Worm (Caenorhabditis elegans) whole organism, L2 larva: ENCODE results near the gene folt-3.

Source experiments
- C34F6.9 ChIP-seq: fragments of 150-350 bp; optimal IDR thresholded peaks from 2 replicates; lab custom pipeline; 2014; ENCODE audit warnings: missing biosample characterization, missing genetic modification characterization
- F13H6.1 ChIP-seq: sonication (generic microtip); optimal IDR thresholded peaks from 2 replicates; lab custom pipeline; 2016; ENCODE audit warnings: missing genetic modification characterization, missing compliant biosample characterization
- R02D3.7 ChIP-seq: fragments of 150-350 bp; optimal IDR thresholded peaks from 2 replicates; lab custom pipeline; 2014; ENCODE audit warnings: missing biosample characterization, missing genetic modification characterization
- ZK546.5 ChIP-seq: sonication (generic microtip); optimal IDR thresholded peaks from 2 replicates; lab custom pipeline; 2017; ENCODE audit warnings: missing biosample characterization, missing genetic modification characterization
- alr-1 ChIP-seq: fragments of 150-350 bp; optimal IDR thresholded peaks from 2 replicates; lab custom pipeline; 2014; ENCODE audit warnings: missing biosample characterization, missing genetic modification characterization
- aly-2 ChIP-seq: fragments of 150-350 bp; optimal IDR thresholded peaks from 2 replicates; lab custom pipeline; 2014; ENCODE audit warnings: missing biosample characterization, missing genetic modification characterization
- ama-1 ChIP-seq: fragments of 150-350 bp; optimal IDR thresholded peaks from 2 replicates; lab custom pipeline; 2018; ENCODE audit warnings: inconsistent platforms
- blmp-1 ChIP-seq: sonication (generic microtip); optimal IDR thresholded peaks from 2 replicates; lab custom pipeline; 2017; ENCODE audit warnings: missing genetic modification characterization, mild to moderate bottlenecking, missing compliant biosample characterization, antibody characterized with exemption, moderate library complexity; ENCODE audit not compliant: insufficient read depth
- ceh-16 ChIP-seq: fragments of 150-350 bp; optimal IDR thresholded peaks from 2 replicates; lab custom pipeline; 2014; ENCODE audit warnings: missing biosample characterization, missing genetic modification characterization
- ceh-82 ChIP-seq: fragments of 150-350 bp; optimal IDR thresholded peaks from 2 replicates; lab custom pipeline; 2014; ENCODE audit warnings: missing biosample characterization, missing genetic modification characterization
- crh-2 ChIP-seq: sonication (generic microtip); optimal IDR thresholded peaks from 2 replicates; lab custom pipeline; 2017; ENCODE audit warnings: missing biosample characterization, missing genetic modification characterization
- fos-1 ChIP-seq: fragments of 150-350 bp; optimal IDR thresholded peaks from 2 replicates; lab custom pipeline; 2014; ENCODE audit warnings: missing biosample characterization, missing genetic modification characterization
- lin-11 ChIP-seq: fragments of 150-350 bp; sonication (generic microtip); optimal IDR thresholded peaks from 2 replicates; lab custom pipeline; 2014; ENCODE audit warnings: missing biosample characterization, missing genetic modification characterization, inconsistent platforms, mixed read lengths
- lin-13 ChIP-seq: fragments of 150-350 bp; optimal IDR thresholded peaks from 2 replicates; lab custom pipeline; 2014; ENCODE audit warnings: missing biosample characterization, missing genetic modification reagents, missing genetic modification characterization
- lin-39 ChIP-seq: fragments of 150-350 bp; optimal IDR thresholded peaks from 2 replicates; lab custom pipeline; 2014; ENCODE audit warnings: missing biosample characterization, missing genetic modification reagents, missing genetic modification characterization
- lsy-2 ChIP-seq, 2 experiments: fragments of 150-350 bp in 1 of 2; sonication (generic microtip) in 1 of 2; optimal IDR thresholded peaks; 2 replicates each; lab custom pipeline; 2014 to 2017; ENCODE audit warnings: missing biosample characterization in 2 of 2, missing genetic modification characterization in 2 of 2
- mdl-1 ChIP-seq, 2 experiments: fragments of 150-350 bp in 1 of 2; sonication (generic microtip) in 1 of 2; optimal IDR thresholded peaks; 2 replicates each; lab custom pipeline; 2017; ENCODE audit warnings: missing biosample characterization in 2 of 2, missing genetic modification characterization in 2 of 2
- nhr-10 ChIP-seq: sonication (generic microtip); optimal IDR thresholded peaks from 2 replicates; lab custom pipeline; 2017; ENCODE audit warnings: missing biosample characterization, missing genetic modification characterization
- nhr-11 ChIP-seq: fragments of 150-350 bp; optimal IDR thresholded peaks from 2 replicates; lab custom pipeline; 2014; ENCODE audit warnings: missing biosample characterization, missing genetic modification characterization
- nhr-129 ChIP-seq: fragments of 150-350 bp; optimal IDR thresholded peaks from 2 replicates; lab custom pipeline; 2014; ENCODE audit warnings: missing biosample characterization, missing genetic modification characterization
- nhr-21 ChIP-seq: fragments of 150-350 bp; optimal IDR thresholded peaks from 2 replicates; lab custom pipeline; 2014; ENCODE audit warnings: missing biosample characterization, missing genetic modification characterization
- nhr-23 ChIP-seq: fragments of 150-350 bp; optimal IDR thresholded peaks from 2 replicates; lab custom pipeline; 2014; ENCODE audit warnings: missing biosample characterization, missing genetic modification reagents, missing genetic modification characterization
- nhr-237 ChIP-seq: fragments of 150-350 bp; optimal IDR thresholded peaks from 2 replicates; lab custom pipeline; 2014; ENCODE audit warnings: missing biosample characterization, missing genetic modification characterization
- nhr-25 ChIP-seq: fragments of 150-350 bp; sonication (generic microtip); optimal IDR thresholded peaks from 3 replicates; lab custom pipeline; 2014; ENCODE audit warnings: missing biosample characterization, missing genetic modification characterization
- nhr-6 ChIP-seq: fragments of 150-350 bp; optimal IDR thresholded peaks from 2 replicates; lab custom pipeline; 2014; ENCODE audit warnings: missing biosample characterization, missing genetic modification characterization
- nhr-77 ChIP-seq: fragments of 150-350 bp; optimal IDR thresholded peaks from 2 replicates; lab custom pipeline; 2014; ENCODE audit warnings: missing biosample characterization, missing genetic modification characterization
- peb-1 ChIP-seq: fragments of 150-350 bp; optimal IDR thresholded peaks from 2 replicates; lab custom pipeline; 2014; ENCODE audit warnings: missing biosample characterization, missing genetic modification characterization
- sem-4 ChIP-seq: fragments of 150-350 bp; optimal IDR thresholded peaks from 2 replicates; lab custom pipeline; 2014; ENCODE audit warnings: missing biosample characterization, missing genetic modification reagents, missing genetic modification characterization
- skn-1 ChIP-seq: sonication (generic microtip); optimal IDR thresholded peaks from 2 replicates; lab custom pipeline; 2017; ENCODE audit warnings: missing biosample characterization, missing genetic modification characterization
- sma-9 ChIP-seq, 2 experiments: fragments of 150-350 bp in 1 of 2; sonication (generic microtip) in 1 of 2; optimal IDR thresholded peaks; 2 replicates each; lab custom pipeline; 2014 to 2016; ENCODE audit warnings: missing genetic modification characterization in 2 of 2, mild to moderate bottlenecking in 1 of 2, missing biosample characterization in 1 of 2, missing compliant biosample characterization in 1 of 2, missing genetic modification reagents in 1 of 2, moderate library complexity in 1 of 2
- snpc-4 ChIP-seq: fragments of 150-350 bp; optimal IDR thresholded peaks from 2 replicates; lab custom pipeline; 2014; ENCODE audit warnings: missing biosample characterization, missing genetic modification characterization
- unc-55 ChIP-seq: fragments of 150-350 bp; sonication (generic microtip); optimal IDR thresholded peaks from 3 replicates; lab custom pipeline; 2014; ENCODE audit warnings: missing biosample characterization, missing genetic modification reagents, missing genetic modification characterization
- unc-62 ChIP-seq: fragments of 150-350 bp; optimal IDR thresholded peaks from 2 replicates; lab custom pipeline; 2014; ENCODE audit warnings: missing biosample characterization, missing genetic modification reagents, missing genetic modification characterization
- zag-1 ChIP-seq: fragments of 150-350 bp; optimal IDR thresholded peaks from 2 replicates; lab custom pipeline; 2014; ENCODE audit warnings: missing biosample characterization, missing genetic modification characterization
- ztf-11 ChIP-seq: sonication (generic microtip); optimal IDR thresholded peaks from 2 replicates; lab custom pipeline; 2017; ENCODE audit warnings: missing biosample characterization, missing genetic modification characterization
- ztf-4 ChIP-seq: fragments of 150-350 bp; optimal IDR thresholded peaks from 2 replicates; lab custom pipeline; 2014; ENCODE audit warnings: missing biosample characterization, missing genetic modification characterization

The folt-3 gene

ce11 chrV:7609698-7610420 is at the start of gene folt-3, which contains the start of gene clec-214:
Gene folt-3, minus strand, starts transcription at chrV:7609748.
Gene clec-214, plus strand, starts transcription at chrV:7610370.
- TF ChIP-seq R02D3.7 (tag; lab: Kevin White, UChicago) (no peak), F13H6.1 (tag; lab: Kevin White, UChicago) (no peak), aly-2 (tag; lab: Kevin White, UChicago) (no peak), ztf-4 (tag; lab: Kevin White, UChicago) (no peak), nhr-21 (no peak), fos-1 (tag; lab: Kevin White, UChicago) (no peak), unc-55 (no peak), blmp-1 (tag; lab: Kevin White, UChicago) (no peak), alr-1 (tag; lab: Kevin White, UChicago) (no peak), ZK546.5 (tag; lab: Kevin White, UChicago) (no peak), nhr-25 (no peak), unc-62 (GFP tag; lab: Kevin White, UChicago) (no peak), nhr-23 (tag; lab: Kevin White, UChicago) (no peak), ceh-16 (tag; lab: Kevin White, UChicago) (no peak)

- TF ChIP-seq nhr-237 (tag; lab: Kevin White, UChicago) = no peak
- TF ChIP-seq C34F6.9 (tag; lab: Kevin White, UChicago) = no peak
- no peak for TF ChIP-seq nhr-11
- TF ChIP-seq alr-1 (tag; lab: Kevin White, UChicago) = no peak
- no peak for TF ChIP-seq nhr-10
- no peak for TF ChIP-seq ceh-82 (tag; lab: Kevin White, UChicago)
- TF ChIP-seq ceh-16 (tag; lab: Kevin White, UChicago) = no peak
- no peak for TF ChIP-seq zag-1 (tag; lab: Kevin White, UChicago)
- TF ChIP-seq sem-4 (tag; lab: Kevin White, UChicago) = no peak
- TF ChIP-seq sma-9 (GFP tag; optimal IDR thresholded peaks at IDR 0.05; lab: Kevin White, UChicago) = no peak
- no peak for TF ChIP-seq sma-9 (tag; optimal IDR thresholded peaks at IDR 0.05; lab: Kevin White, UChicago)
- no peak for TF ChIP-seq ama-1 (lab: Kevin White, UChicago)
- TF ChIP-seq fos-1 (tag; lab: Kevin White, UChicago) = no peak
- no peak for TF ChIP-seq crh-2 (tag; lab: Kevin White, UChicago)
- TF ChIP-seq skn-1 (tag; lab: Kevin White, UChicago) = no peak
- no peak for TF ChIP-seq nhr-23 (tag; lab: Kevin White, UChicago)
- no peak for TF ChIP-seq lin-11 (tag; lab: Kevin White, UChicago)
- TF ChIP-seq, all 48 proteins: peak for 0
Observed at ce11 chrV:7653567-7653966, 44.0 kb upstream of the folt-3 start, which contains the start of gene srh-200. Gene srh-200, minus strand, starts transcription at chrV:7653667.

- no peak for TF ChIP-seq aly-2 (tag; lab: Kevin White, UChicago)
- no peak for TF ChIP-seq ztf-11 (tag; lab: Kevin White, UChicago)
Observed at ce11 chrV:7651757-7652156, 42.2 kb upstream of the folt-3 start, which contains the start of gene srh-234. Gene srh-234, minus strand, starts transcription at chrV:7651857.

- TF ChIP-seq mdl-1 (tag; optimal IDR thresholded peaks at IDR 0.05; lab: Kevin White, UChicago) (no peak), peb-1 (tag; lab: Kevin White, UChicago) (no peak), nhr-25 (no peak), nhr-6 (tag; lab: Kevin White, UChicago) (no peak), zag-1 (tag; lab: Kevin White, UChicago) (no peak), lin-39 (no peak), lin-11 (tag; lab: Kevin White, UChicago) (no peak), nhr-11 (no peak), blmp-1 (tag; lab: Kevin White, UChicago) (no peak), sem-4 (tag; lab: Kevin White, UChicago) (no peak), snpc-4 (tag; lab: Kevin White, UChicago) (no peak), lsy-2 (tag; optimal IDR thresholded peaks at IDR 0.05; lab: Kevin White, UChicago) (no peak), nhr-129 (no peak), nhr-77 (tag; lab: Kevin White, UChicago) (no peak), lin-13 (no peak), aly-2 (tag; lab: Kevin White, UChicago) (no peak), F13H6.1 (tag; lab: Kevin White, UChicago) (no peak), unc-55 (no peak), ztf-4 (tag; lab: Kevin White, UChicago) (no peak), ama-1 (lab: Kevin White, UChicago) (no peak)
Observed at ce11 chrV:7649963-7650362, 40.4 kb upstream of the folt-3 start.
